Worm (Caenorhabditis elegans): Measurements from ENCODE around the gene hmgs-1.

ce11 chrV:5697581-5697980, 13.2 kb upstream of the hmgs-1 start:
- TF ChIP-seq jun-1 (tag; optimal IDR thresholded peaks at IDR 0.05) (no peak), nhr-11 (tag; optimal IDR thresholded peaks at IDR 0.05) (no peak), unc-30 (tag; optimal IDR thresholded peaks at IDR 0.05) (no peak), dpl-1 (GFP tag; optimal IDR thresholded peaks at IDR 0.05) (no peak), nhr-28 (tag; optimal IDR thresholded peaks at IDR 0.05) (no peak), unc-62 (GFP tag; optimal IDR thresholded peaks at IDR 0.05) (no peak), swsn-7 (tag; optimal IDR thresholded peaks at IDR 0.05) (no peak)

All from whole organism, L1 larva.